Fruit fly (Drosophila melanogaster) whole organism, adult: ENCODE data around the gene Rbp.

Experiments used
- CG11617 ChIP-seq: fragments of 200-800 bp; sonication (Bioruptor generic); optimal IDR thresholded peaks from 2 replicates; lab custom pipeline; 2017; ENCODE audit warnings: mild to moderate bottlenecking, missing biosample characterization, missing genetic modification reagents, missing genetic modification characterization
- CG12768 ChIP-seq: fragments of 200-800 bp; sonication (Bioruptor generic); optimal IDR thresholded peaks from 2 replicates; lab custom pipeline; 2017; ENCODE audit warnings: missing biosample characterization, missing genetic modification characterization, mild to moderate bottlenecking, moderate library complexity, missing genetic modification reagents
- CG14711 ChIP-seq: fragments of 200-800 bp; sonication (Bioruptor generic); optimal IDR thresholded peaks from 2 replicates; lab custom pipeline; 2018; ENCODE audit warnings: missing biosample characterization, mild to moderate bottlenecking, missing genetic modification characterization, moderate library complexity
- CG1620 ChIP-seq: fragments of 200-800 bp; sonication (Bioruptor generic); optimal IDR thresholded peaks from 2 replicates; lab custom pipeline; 2016; ENCODE audit warnings: missing biosample characterization, missing genetic modification characterization
- CG33017 ChIP-seq: fragments of 200-800 bp; sonication (Bioruptor generic); optimal IDR thresholded peaks from 2 replicates; lab custom pipeline; 2018; ENCODE audit warnings: missing biosample characterization, mild to moderate bottlenecking, missing genetic modification characterization, moderate library complexity
- CG5204 ChIP-seq: fragments of 200-800 bp; sonication (Bioruptor generic); optimal IDR thresholded peaks from 2 replicates; lab custom pipeline; 2016; ENCODE audit warnings: missing biosample characterization, missing genetic modification characterization
- CG7045 ChIP-seq: fragments of 200-800 bp; sonication (Bioruptor generic); optimal IDR thresholded peaks from 2 replicates; lab custom pipeline; 2017; ENCODE audit warnings: missing biosample characterization, mild to moderate bottlenecking, missing genetic modification characterization
- CG7101 ChIP-seq: fragments of 200-800 bp; sonication (Bioruptor generic); optimal IDR thresholded peaks from 2 replicates; lab custom pipeline; 2018; ENCODE audit warnings: missing biosample characterization, mild to moderate bottlenecking, missing genetic modification characterization, moderate library complexity
- Clk ChIP-seq: fragments of 200-800 bp; sonication (Bioruptor generic); optimal IDR thresholded peaks from 2 replicates; lab custom pipeline; 2017; ENCODE audit warnings: missing biosample characterization, missing genetic modification characterization
- Crg-1 ChIP-seq: fragments of 200-800 bp; sonication (Bioruptor generic); optimal IDR thresholded peaks from 2 replicates; lab custom pipeline; 2016; ENCODE audit warnings: missing biosample characterization, missing genetic modification characterization
- Hr96 ChIP-seq: fragments of 200-800 bp; sonication (Bioruptor generic); optimal IDR thresholded peaks from 2 replicates; lab custom pipeline; 2016; ENCODE audit warnings: missing biosample characterization, missing genetic modification characterization
- Mnt ChIP-seq: fragments of 200-800 bp; sonication (Bioruptor generic); optimal IDR thresholded peaks from 2 replicates; lab custom pipeline; 2016; ENCODE audit warnings: missing biosample characterization, mild to moderate bottlenecking, missing genetic modification characterization
- bab1 ChIP-seq: fragments of 200-800 bp; sonication (Bioruptor generic); optimal IDR thresholded peaks from 3 replicates; lab custom pipeline; 2019; ENCODE audit warnings: missing biosample characterization, mild to moderate bottlenecking, missing genetic modification characterization, moderate library complexity
- cic ChIP-seq: fragments of 200-800 bp; sonication (Bioruptor generic); optimal IDR thresholded peaks from 2 replicates; lab custom pipeline; 2017; ENCODE audit warnings: missing biosample characterization, mild to moderate bottlenecking, missing genetic modification characterization, moderate library complexity
- cnc ChIP-seq, 2 experiments: fragments of >200 bp; optimal IDR thresholded peaks; 2 replicates each; lab custom pipeline; 2017
- kay ChIP-seq: fragments of 200-800 bp; sonication (Bioruptor generic); peaks from one replicate; lab custom pipeline; 2016; ENCODE audit warnings: missing biosample characterization, missing genetic modification characterization, borderline replicate concordance
- ovo ChIP-seq: fragments of 200-800 bp; sonication (Bioruptor generic); optimal IDR thresholded peaks from 2 replicates; lab custom pipeline; 2016; ENCODE audit warnings: missing biosample characterization, missing genetic modification characterization
- pad ChIP-seq: fragments of 200-800 bp; sonication (Bioruptor generic); optimal IDR thresholded peaks from 3 replicates; lab custom pipeline; 2017; ENCODE audit warnings: missing biosample characterization, missing genetic modification characterization, mild to moderate bottlenecking, moderate library complexity, missing genetic modification reagents
- tj ChIP-seq: fragments of 200-800 bp; sonication (Bioruptor generic); optimal IDR thresholded peaks from 3 replicates; lab custom pipeline; 2017; ENCODE audit warnings: missing biosample characterization, mild to moderate bottlenecking, missing genetic modification characterization, moderate library complexity
- toe ChIP-seq: fragments of 200-800 bp; sonication (Bioruptor generic); optimal IDR thresholded peaks from 2 replicates; lab custom pipeline; 2016; ENCODE audit warnings: missing biosample characterization, missing genetic modification characterization

Rbp gene

DNA sequence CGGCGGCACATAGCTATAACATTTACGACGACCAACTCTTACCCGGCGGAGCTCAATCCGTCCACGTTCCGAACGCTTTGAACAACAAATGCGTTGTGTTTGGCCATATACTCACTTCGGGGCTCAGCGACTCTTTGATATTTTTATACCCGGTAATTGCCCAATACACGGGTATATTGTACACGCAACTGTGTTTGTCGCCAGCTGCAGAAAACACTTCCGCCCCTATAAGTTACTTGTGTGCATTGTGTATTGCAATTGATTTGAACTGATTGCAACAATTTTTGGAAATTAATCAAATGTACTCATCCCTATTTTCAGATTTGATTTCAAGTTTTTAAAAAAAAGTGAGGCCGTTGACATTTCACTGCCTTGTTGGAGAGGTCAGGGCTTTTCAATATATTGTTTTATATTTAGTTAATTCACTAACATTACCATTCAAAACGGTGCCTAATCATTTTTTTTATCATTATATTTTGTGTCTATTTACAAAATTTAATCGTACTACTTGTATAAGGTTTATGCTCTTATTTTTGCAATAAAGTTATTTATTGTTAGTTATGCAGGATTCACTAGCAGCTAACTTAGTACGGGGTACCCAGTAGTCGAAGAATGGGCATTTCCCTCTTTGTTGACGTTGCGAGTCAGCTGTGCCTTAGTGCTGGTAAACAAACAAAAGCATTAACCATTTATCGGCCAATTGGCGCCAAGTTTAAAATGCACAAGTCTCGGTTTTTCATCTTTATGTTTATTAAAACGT lies 31.3 kb upstream of the Rbp start, which contains the start of gene Nagk:
Nagk (minus strand) TSS at position 331 of the 760 bp plus-strand sequence.
- TF ChIP-seq CG14711: peak; percentile 44
- no peak for TF ChIP-seq cnc (optimal IDR thresholded peaks at IDR 0.05; lab: Kevin White, UChicago)
- TF ChIP-seq CG1620 (GFP tag; lab: Kevin White, UChicago): peak; percentile 64
- peak; percentile 58 for TF ChIP-seq cic (GFP tag; lab: Kevin White, UChicago)
- no peak for TF ChIP-seq kay (GFP tag; lab: Kevin White, UChicago)
- peak; percentile 38 for TF ChIP-seq ovo
- TF ChIP-seq Mnt (GFP tag; lab: Kevin White, UChicago): peak; percentile 82
- peak; percentile 90 for TF ChIP-seq toe (GFP tag; lab: Kevin White, UChicago)
- TF ChIP-seq CG33017 (tag; lab: Kevin White, UChicago): peak; percentile 24
- TF ChIP-seq Hr96 (GFP tag; lab: Kevin White, UChicago): no peak
- TF ChIP-seq Clk: peak; percentile 51
- TF ChIP-seq pad (GFP tag; lab: Kevin White, UChicago): peak; percentile 68
- peak; percentile 58 for TF ChIP-seq CG7101 (tag; lab: Kevin White, UChicago)
- no peak for TF ChIP-seq tj
- TF ChIP-seq bab1: peak; percentile 1
- TF ChIP-seq CG5204 (GFP tag; lab: Kevin White, UChicago): no peak
- TF ChIP-seq CG7045: peak; percentile 67
- peak; percentile 35 for TF ChIP-seq CG12768 (GFP tag; lab: Kevin White, UChicago)
- TF ChIP-seq Crg-1 (GFP tag; lab: Kevin White, UChicago): peak; percentile 78
- TF ChIP-seq CG11617: peak; percentile 86

DNA sequence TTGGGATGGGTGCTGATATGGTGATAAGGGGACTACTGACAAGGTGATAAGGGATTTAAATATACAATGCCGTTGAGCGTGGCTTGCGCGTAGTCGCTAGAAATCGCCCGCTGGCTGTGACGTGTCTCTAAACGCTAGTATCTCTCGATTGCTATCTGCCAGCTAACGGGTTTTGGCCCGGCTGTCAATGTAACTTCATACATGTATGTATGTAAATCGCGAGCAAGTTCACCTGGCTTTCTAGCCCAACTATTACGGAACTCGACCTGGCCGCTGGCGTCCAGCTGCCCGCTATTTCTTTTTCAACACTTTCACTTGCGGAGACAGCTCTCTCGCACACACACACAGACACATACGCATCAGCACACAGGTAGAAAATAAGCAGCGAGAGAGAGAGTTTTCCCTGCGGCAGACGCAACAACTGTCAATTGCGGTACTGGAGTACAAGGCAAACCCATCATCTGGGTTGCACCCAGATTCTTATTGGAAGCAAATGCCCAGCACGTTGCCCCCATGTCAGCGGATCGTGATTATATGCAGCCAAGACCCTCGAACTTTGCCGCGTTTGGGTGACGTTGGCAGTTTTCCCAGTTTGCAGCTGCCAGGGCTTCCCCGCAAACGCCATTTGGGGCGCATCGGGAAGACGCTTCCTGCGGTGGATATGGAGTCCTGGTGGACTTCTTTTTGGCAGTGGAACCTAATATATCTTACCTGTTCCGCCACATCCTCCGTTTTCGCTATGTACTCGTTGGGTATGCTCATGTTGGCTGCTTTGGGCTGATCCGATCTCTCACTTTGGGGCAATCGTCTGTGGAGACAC lies 29.0 kb upstream of the Rbp start:
- TF ChIP-seq tj: peak; percentile 21
- TF ChIP-seq cnc (optimal IDR thresholded peaks at IDR 0.05; lab: Kevin White, UChicago): peak; percentile 60 to 77
- no peak for TF ChIP-seq pad (GFP tag; lab: Kevin White, UChicago)
- TF ChIP-seq ovo: peak; percentile 10

- TF ChIP-seq Crg-1 (GFP tag; lab: Kevin White, UChicago) (no peak), CG11617 (no peak), Hr96 (GFP tag; lab: Kevin White, UChicago) (no peak), CG33017 (tag; lab: Kevin White, UChicago) (no peak), kay (GFP tag; lab: Kevin White, UChicago) (no peak), cnc (optimal IDR thresholded peaks at IDR 0.05; lab: Kevin White, UChicago) (no peak), CG5204 (GFP tag; lab: Kevin White, UChicago) (no peak), CG12768 (GFP tag; lab: Kevin White, UChicago) (no peak), tj (no peak), ovo (no peak), Mnt (GFP tag; lab: Kevin White, UChicago) (peak; percentile 84), CG7045 (no peak), CG1620 (GFP tag; lab: Kevin White, UChicago) (no peak), bab1 (peak; percentile 41), pad (GFP tag; lab: Kevin White, UChicago) (no peak)
Measured at dm6 chr3R:15346018-15346383, 28.4 kb upstream of the Rbp start, which contains the start of the genes Surf4 and CG31301. TSS of gene Surf4 (minus strand) at chr3R:15346176. TSS of gene CG31301 (plus strand) at chr3R:15346205.

DNA sequence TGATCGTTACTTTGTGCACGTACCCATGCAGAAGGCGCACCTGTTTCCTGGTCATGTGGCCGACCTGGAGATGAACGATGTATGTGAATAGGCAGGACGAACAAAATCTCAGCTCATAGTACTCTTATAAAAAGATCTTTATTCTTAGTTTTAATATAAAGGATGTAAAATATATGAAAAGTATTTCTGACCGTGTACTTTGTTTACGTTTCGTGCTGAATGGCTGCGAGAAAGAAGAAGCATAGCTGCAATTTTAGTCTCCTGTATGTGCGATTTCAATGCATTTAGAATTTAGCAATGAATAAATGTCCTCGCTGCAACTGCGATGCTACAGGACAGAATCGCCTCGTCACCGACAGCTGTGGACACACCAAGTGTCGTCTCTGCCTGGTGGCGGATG lies 26.6 kb upstream of the Rbp start, which contains the start of the genes CG42726 and CG42727:
CG42726 (plus strand) TSS at position 227 of the 400 bp plus-strand sequence.
CG42727 (plus strand) TSS at position 227 of the 400 bp plus-strand sequence.
- TF ChIP-seq CG11617 (peak; percentile 26), Mnt (GFP tag; lab: Kevin White, UChicago) (peak; percentile 34), CG7101 (tag; lab: Kevin White, UChicago) (peak; percentile 36), kay (GFP tag; lab: Kevin White, UChicago) (no peak), CG14711 (peak; percentile 17), tj (peak; percentile 1), toe (GFP tag; lab: Kevin White, UChicago) (no peak), bab1 (peak; percentile 55)

DNA sequence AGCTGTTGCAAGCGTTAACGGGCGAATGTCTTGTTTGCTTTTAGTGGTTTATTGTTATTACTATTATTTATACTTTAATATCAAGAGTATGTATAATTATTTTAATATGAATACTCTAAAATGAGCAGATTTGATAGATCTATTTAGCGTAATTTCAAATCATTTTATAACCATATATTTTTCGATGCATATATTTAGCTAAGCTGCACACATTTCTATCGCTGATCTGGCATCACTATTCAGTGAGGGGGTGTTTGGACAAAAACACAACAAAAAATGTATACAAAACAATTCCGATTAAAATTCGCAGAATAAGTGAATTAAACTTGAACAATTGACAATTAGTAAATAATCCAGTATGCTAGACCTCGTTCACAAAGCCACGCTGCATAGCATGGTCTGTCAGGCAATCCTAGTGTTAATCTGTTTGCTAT lies 23.4 kb upstream of the Rbp start, which contains the start of the genes Trs33 and Tmtc4:
Trs33 (minus strand) TSS at position 3 of the 434 bp plus-strand sequence.
Tmtc4 (plus strand) TSS at position 233 of the 434 bp plus-strand sequence.
- TF ChIP-seq pad (GFP tag; lab: Kevin White, UChicago) (peak; percentile 45), ovo (no peak), CG7045 (no peak), Mnt (GFP tag; lab: Kevin White, UChicago) (peak; percentile 28), Hr96 (GFP tag; lab: Kevin White, UChicago) (no peak), Clk (no peak), bab1 (peak; percentile 74), CG33017 (tag; lab: Kevin White, UChicago) (peak; percentile 38), cnc (optimal IDR thresholded peaks at IDR 0.05; lab: Kevin White, UChicago) (no peak), cic (GFP tag; lab: Kevin White, UChicago) (peak; percentile 27), CG14711 (peak; percentile 69), toe (GFP tag; lab: Kevin White, UChicago) (no peak), CG12768 (GFP tag; lab: Kevin White, UChicago) (peak; percentile 30), CG1620 (GFP tag; lab: Kevin White, UChicago) (peak; percentile 31), CG11617 (peak; percentile 72), CG5204 (GFP tag; lab: Kevin White, UChicago) (no peak), tj (peak; percentile 40), Crg-1 (GFP tag; lab: Kevin White, UChicago) (peak; percentile 0), CG7101 (tag; lab: Kevin White, UChicago) (peak; percentile 72), kay (GFP tag; lab: Kevin White, UChicago) (no peak)
